Fruit fly (Drosophila melanogaster): ENCODE results near the gene CG17770.

The CG17770 gene

DNA sequence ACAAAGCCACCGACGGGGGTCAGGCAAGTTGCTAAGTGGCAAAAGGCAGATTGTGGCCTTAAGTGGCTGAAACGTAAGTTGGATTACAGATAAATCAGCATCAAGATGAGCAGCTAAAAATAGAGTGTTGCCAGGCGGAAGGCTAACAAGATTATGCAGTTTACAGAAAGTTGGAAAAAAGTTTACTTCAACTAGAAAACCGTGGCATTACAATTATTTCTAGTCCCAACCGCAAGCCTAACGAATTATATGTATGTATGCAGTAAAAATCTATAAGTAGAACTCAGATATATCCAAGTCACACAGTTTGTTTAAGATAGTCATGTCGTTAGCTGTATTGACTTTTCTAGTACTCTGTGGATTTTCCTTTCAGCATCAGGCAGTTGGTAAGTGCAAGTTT is 5.6 kb upstream of the CG17770 start, which contains the start of gene BG642167:
BG642167 (plus strand) TSS at position 301 of the 400 bp plus-strand sequence.
- TF ChIP-seq Dfd (GFP tag; optimal IDR thresholded peaks at IDR 0.05) (no peak), Awh (GFP tag; IDR thresholded peaks at IDR 0.05) (no peak), CG15479 (GFP tag; optimal IDR thresholded peaks at IDR 0.05) (no peak), Dad (GFP tag; optimal IDR thresholded peaks at IDR 0.05) (no peak), CG3838 (GFP tag; optimal IDR thresholded peaks at IDR 0.05) (no peak), Neu2 (GFP tag; optimal IDR thresholded peaks at IDR 0.05; ENCODE audit: borderline replicate concordance) (no peak), CG14014 (GFP tag; IDR thresholded peaks at IDR 0.05) (no peak), Ssrp (tag; optimal IDR thresholded peaks at IDR 0.05) (no peak), fd3F (GFP tag; optimal IDR thresholded peaks at IDR 0.05) (no peak), pb (GFP tag; optimal IDR thresholded peaks at IDR 0.05) (no peak), Nf-YB (GFP tag; optimal IDR thresholded peaks at IDR 0.05) (no peak), C15 (GFP tag; IDR thresholded peaks at IDR 0.05) (no peak), CG43689 (GFP tag; IDR thresholded peaks at IDR 0.05) (no peak), CG10431 (GFP tag; optimal IDR thresholded peaks at IDR 0.05) (no peak), run (tag; optimal IDR thresholded peaks at IDR 0.05) (no peak)

DNA sequence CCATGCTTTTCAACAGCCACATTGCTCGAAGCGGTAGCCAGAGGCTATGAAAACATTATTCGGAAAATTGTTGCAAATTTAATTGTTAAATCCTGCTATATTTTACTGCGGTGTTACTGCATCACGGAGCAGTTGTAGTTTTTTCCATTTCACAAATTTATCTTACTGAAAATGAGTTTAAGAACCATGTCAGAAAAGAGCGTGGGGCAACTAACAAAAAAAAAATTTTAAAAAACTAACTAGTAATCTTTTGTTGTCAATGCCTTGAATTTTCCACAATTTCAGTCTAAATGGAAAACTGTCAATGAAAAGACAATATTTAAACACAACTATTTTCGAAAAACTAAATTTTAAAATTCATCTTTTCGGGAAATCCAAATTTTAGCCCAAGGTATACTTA is 915 bp upstream of the CG17770 start, which contains the start of gene CG5024:
CG5024 (plus strand) TSS at position 301 of the 400 bp plus-strand sequence.
- no peak for TF ChIP-seq CG6813 (GFP tag; optimal IDR thresholded peaks at IDR 0.05)
- no peak for TF ChIP-seq ERR (GFP tag; optimal IDR thresholded peaks at IDR 0.05)

DNA sequence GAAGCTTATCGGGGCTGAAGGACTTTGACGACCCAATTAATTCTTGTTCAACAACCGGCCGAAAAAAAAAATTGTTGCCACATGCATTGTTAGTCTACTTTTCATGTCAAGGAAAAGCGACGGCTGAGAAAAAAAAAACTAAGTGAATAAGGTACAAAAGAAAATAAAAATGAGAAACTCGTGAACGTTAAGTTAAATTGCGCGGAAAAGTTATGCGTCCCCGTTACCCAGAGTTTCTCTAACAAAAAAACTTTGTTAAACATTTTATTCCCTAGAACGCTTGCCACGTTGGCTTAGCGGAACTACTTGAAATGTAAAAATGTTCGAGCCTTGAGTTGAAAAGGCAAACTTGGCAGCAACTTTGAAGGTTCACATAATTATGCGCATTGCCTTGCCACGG is 3.5 kb downstream of the CG17770 start, which contains the start of gene CG14354:
CG14354 (plus strand) TSS at position 301 of the 400 bp plus-strand sequence.
- TF ChIP-seq CG1832 (GFP tag; optimal IDR thresholded peaks at IDR 0.05), result no peak
- TF ChIP-seq CG30431 (GFP tag; optimal IDR thresholded peaks at IDR 0.05), result no peak
- no peak for TF ChIP-seq zen2 (GFP tag; IDR thresholded peaks at IDR 0.05; ENCODE audit: partially characterized antibody)
- no peak for TF ChIP-seq CG3065 (GFP tag; optimal IDR thresholded peaks at IDR 0.05)
- TF ChIP-seq CG7839 (tag; optimal IDR thresholded peaks at IDR 0.05), result no peak
- no peak for TF ChIP-seq salm (tag; optimal IDR thresholded peaks at IDR 0.05)
- no peak for TF ChIP-seq CG12769 (tag; optimal IDR thresholded peaks at IDR 0.05)
- no peak for TF ChIP-seq CG10209 (GFP tag; optimal IDR thresholded peaks at IDR 0.05)
- no peak for TF ChIP-seq odd (GFP tag; optimal IDR thresholded peaks at IDR 0.05)
- TF ChIP-seq sim (GFP tag; IDR thresholded peaks at IDR 0.05), result no peak
- TF ChIP-seq CG10543 (GFP tag; optimal IDR thresholded peaks at IDR 0.05), result no peak
- TF ChIP-seq lola (GFP tag; optimal IDR thresholded peaks at IDR 0.05), result no peak
- no peak for TF ChIP-seq CG8290 (GFP tag; optimal IDR thresholded peaks at IDR 0.05)
- no peak for TF ChIP-seq CG8290 (tag; optimal IDR thresholded peaks at IDR 0.05)

DNA sequence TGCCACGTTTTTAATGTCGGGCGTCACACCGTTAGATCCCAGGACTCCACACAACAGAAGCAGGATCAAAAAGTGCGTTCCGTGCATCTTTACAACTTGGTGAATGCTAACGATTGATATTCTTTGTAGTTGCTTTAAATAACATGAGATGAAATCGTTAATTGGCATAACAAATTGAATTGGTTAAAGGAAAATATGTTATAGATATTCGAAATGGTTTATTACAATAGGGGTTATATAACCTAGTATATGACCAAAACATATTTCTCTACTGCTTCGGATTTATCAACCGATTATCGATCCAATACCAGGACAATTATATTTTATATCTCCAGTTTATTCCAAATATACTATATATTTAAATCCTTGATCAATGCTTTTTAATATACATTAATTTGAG is 17.9 kb downstream of the CG17770 start, which contains the start of gene Mst57Dc:
Mst57Dc (minus strand) TSS at position 101 of the 400 bp plus-strand sequence.
- TF ChIP-seq NfI (GFP tag; optimal IDR thresholded peaks at IDR 0.05) (no peak), Ptx1 (GFP tag; IDR thresholded peaks at IDR 0.05) (no peak)

DNA sequence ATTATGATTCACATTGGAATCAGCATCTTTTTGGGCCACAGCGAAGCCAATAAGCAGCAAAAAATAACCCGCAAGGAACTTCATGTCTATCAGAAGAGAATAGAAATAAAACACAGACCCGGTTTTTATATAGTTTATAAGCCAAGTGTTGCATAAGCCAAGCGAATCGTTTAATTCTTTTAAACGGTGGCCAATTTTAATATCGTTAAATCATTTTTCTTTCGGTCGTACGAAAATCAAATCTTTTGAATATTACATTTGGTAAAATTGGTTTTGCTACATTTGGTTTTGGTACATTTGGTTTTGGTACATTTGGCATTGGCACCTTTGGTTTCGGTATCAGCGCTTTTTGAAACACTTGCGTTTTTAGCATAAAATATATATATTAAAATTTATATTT is 18.4 kb downstream of the CG17770 start, which contains the start of gene Sfp96F:
Sfp96F (minus strand) TSS at position 101 of the 400 bp plus-strand sequence.
- TF ChIP-seq Dfd (GFP tag; optimal IDR thresholded peaks at IDR 0.05) (no peak), sisA (GFP tag; IDR thresholded peaks at IDR 0.05) (no peak), CG15011 (GFP tag; optimal IDR thresholded peaks at IDR 0.05) (no peak), Sin3A (optimal IDR thresholded peaks at IDR 0.05) (no peak), Oli (tag; optimal IDR thresholded peaks at IDR 0.05) (no peak), exex (tag; optimal IDR thresholded peaks at IDR 0.05) (no peak), abd-A (tag; optimal IDR thresholded peaks at IDR 0.05) (no peak), CG13775 (GFP tag; optimal IDR thresholded peaks at IDR 0.05) (no peak)

Data from whole organism, embryonic.